Worm (Caenorhabditis elegans) whole organism, midembryonic: ENCODE results near the gene nex-4.

Experiments used
- cog-1 ChIP-seq: sonication (generic microtip); optimal IDR thresholded peaks from 2 replicates; lab custom pipeline; 2016; ENCODE audit warnings: missing genetic modification characterization, missing compliant biosample characterization
- flt-1 ChIP-seq: fragments of 200-800 bp; sonication (Bioruptor generic); IDR thresholded peaks from 2 replicates; pipeline ENCODE4 v1.3.6; 2022; ENCODE audit warnings: missing genetic modification characterization, missing compliant biosample characterization
- med-1 ChIP-seq: sonication (generic microtip); optimal IDR thresholded peaks from 2 replicates; lab custom pipeline; 2017; ENCODE audit warnings: missing genetic modification characterization, mild to moderate bottlenecking, missing compliant biosample characterization, antibody characterized with exemption, missing genetic modification reagents; ENCODE audit not compliant: insufficient read depth
- ref-1 ChIP-seq: fragments of 200-800 bp; sonication (Bioruptor generic); conservative IDR thresholded peaks from 2 replicates; pipeline ENCODE4 v1.3.6; 2022; ENCODE audit warnings: missing genetic modification reagents, missing genetic modification characterization, missing compliant biosample characterization
- tab-1 ChIP-seq: fragments of 200-800 bp; sonication (Bioruptor generic); IDR thresholded peaks from 2 replicates; pipeline ENCODE4 v1.3.6; 2022; ENCODE audit warnings: missing genetic modification characterization, missing compliant biosample characterization

ce11 chrV:4839913-4840312, 11.3 kb upstream of the nex-4 start, which contains the start of gene nas-9:
- TF ChIP-seq med-1 (GFP tag; lab: Kevin White, UChicago) = no peak
- TF ChIP-seq cog-1 (tag; lab: Kevin White, UChicago) = no peak
- no peak for TF ChIP-seq flt-1
- no peak for TF ChIP-seq ref-1
- no peak for TF ChIP-seq tab-1 (GFP tag; lab: Robert Waterston, UW)
